Fruit fly (Drosophila melanogaster) Kc167 (cell line): ENCODE data around the gene Dd.

ENCODE experiments used
- Myc ChIP-seq: fragments of >200 bp; optimal IDR thresholded peaks from 2 replicates; lab custom pipeline; 2017; ENCODE audit warnings: missing external identifiers
- Sin3A ChIP-seq: fragments of >200 bp; optimal IDR thresholded peaks from 2 replicates; lab custom pipeline; 2018; ENCODE audit warnings: missing external identifiers
- h ChIP-seq: fragments of >200 bp; optimal IDR thresholded peaks from 3 replicates; lab custom pipeline; 2018; ENCODE audit warnings: missing external identifiers
- insv ChIP-seq: fragments of >200 bp; optimal IDR thresholded peaks from 3 replicates; lab custom pipeline; 2018; ENCODE audit warnings: missing external identifiers
- psq ChIP-seq: fragments of >200 bp; optimal IDR thresholded peaks from 2 replicates; lab custom pipeline; 2017; ENCODE audit warnings: missing external identifiers

DNA sequence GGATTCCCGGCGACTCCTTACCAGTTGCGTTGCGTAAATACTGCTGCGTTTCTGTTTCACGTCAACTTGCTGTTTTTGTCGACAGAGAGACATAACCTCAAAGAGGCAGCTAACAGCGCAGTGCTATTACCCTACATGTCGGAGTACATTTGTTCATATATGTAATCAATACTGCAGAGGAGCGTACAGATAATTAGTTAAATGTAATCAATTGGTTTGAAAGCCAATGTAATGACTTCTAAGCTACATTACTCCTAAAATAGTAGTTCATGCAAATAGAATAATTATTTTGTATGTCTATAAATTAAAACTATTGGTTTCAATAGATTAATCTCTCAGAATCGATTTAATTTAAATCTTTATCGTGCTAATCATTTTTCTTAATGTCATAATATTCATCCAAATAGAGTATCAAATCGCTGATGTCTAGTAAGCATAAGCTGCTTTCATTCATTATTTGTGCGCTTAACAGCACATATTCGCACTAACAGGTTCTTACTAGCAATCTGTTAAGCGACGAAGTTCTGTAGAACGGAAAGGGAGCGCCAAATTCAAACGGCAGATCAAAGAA lies 4.5 kb downstream of the Dd start, which contains the start of the genes SLIRP1 and anox:
- TF ChIP-seq Sin3A (lab: Kevin White, UChicago) (no peak), insv (lab: Kevin White, UChicago) (no peak), Myc (no peak), h (lab: Kevin White, UChicago) (no peak), psq (lab: Kevin White, UChicago) (no peak)
